Fruit fly (Drosophila melanogaster): ENCODE measurements around the gene Cbs.

The Cbs gene

DNA sequence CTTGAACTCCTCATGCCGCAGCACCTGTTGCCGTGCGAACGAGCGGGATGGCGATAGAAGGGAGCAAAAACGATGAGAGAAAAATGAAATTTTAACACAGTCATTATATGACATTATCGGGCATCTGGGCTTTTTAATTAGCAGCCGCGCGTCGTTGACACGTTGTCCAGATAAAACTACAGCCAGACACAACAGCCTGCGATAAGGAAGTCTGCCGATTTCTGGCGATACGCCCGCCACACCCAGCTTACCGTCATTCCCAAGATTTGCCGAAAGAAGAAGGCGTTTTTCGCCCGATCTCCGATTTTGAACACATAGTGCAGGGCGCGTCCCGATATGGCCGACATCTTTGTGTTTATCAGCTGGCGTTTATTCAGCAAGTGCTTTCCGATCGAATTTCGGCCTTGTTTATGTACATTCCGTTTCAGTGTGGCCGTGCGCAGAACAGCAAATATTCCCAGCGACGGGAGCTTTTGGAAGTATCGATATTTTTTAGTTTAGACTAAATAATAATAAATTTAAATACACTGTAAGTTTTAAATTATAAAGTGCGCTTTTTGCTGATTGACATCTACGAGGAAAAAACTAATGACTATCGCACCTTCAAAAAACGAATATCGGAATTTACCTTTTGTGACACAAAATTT lies 16.9 kb upstream of the Cbs start, which contains the start of gene CG1532 (continued):
- no peak for TF ChIP-seq CG30403 (GFP tag; optimal IDR thresholded peaks at IDR 0.05)
- no peak for TF ChIP-seq Aef1 (GFP tag; IDR thresholded peaks at IDR 0.05)
- no peak for TF ChIP-seq CG33213 (GFP tag; optimal IDR thresholded peaks at IDR 0.05)
- no peak for TF ChIP-seq CG2199 (GFP tag; IDR thresholded peaks at IDR 0.05)
- TF ChIP-seq CG8478 (optimal IDR thresholded peaks at IDR 0.05), result no peak
- no peak for TF ChIP-seq CG7987 (GFP tag; optimal IDR thresholded peaks at IDR 0.05)
- TF ChIP-seq CG13624 (GFP tag; optimal IDR thresholded peaks at IDR 0.05), result no peak
- peak; percentile 58; the same call in 1 of the 3 replicates for TF ChIP-seq CG6791 (GFP tag; IDR thresholded peaks at IDR 0.05; ENCODE audit: partially characterized antibody)
- no peak for TF ChIP-seq CG4707 (GFP tag; optimal IDR thresholded peaks at IDR 0.05)
- TF ChIP-seq wor (GFP tag; IDR thresholded peaks at IDR 0.05), result no peak
- no peak for TF ChIP-seq CG3726 (GFP tag; IDR thresholded peaks at IDR 0.05)
- peak; percentile 64 for TF ChIP-seq mirr (GFP tag; optimal IDR thresholded peaks at IDR 0.05)
- no peak for TF ChIP-seq pho (GFP tag; optimal IDR thresholded peaks at IDR 0.05)
- no peak for TF ChIP-seq CG16863 (GFP tag; optimal IDR thresholded peaks at IDR 0.05)
- no peak for TF ChIP-seq CG14860 (GFP tag; IDR thresholded peaks at IDR 0.05; ENCODE audit: partially characterized antibody)
- peak; percentile 43 for TF ChIP-seq lab (GFP tag; optimal IDR thresholded peaks at IDR 0.05)
- TF ChIP-seq Doc2 (GFP tag; IDR thresholded peaks at IDR 0.05), result no peak
- TF ChIP-seq CG2120 (GFP tag; optimal IDR thresholded peaks at IDR 0.05), result no peak
- TF ChIP-seq CG11504 (tag; optimal IDR thresholded peaks at IDR 0.05), result no peak
- TF ChIP-seq Hr39 (optimal IDR thresholded peaks at IDR 0.05), result no peak
- TF ChIP-seq sna (GFP tag; IDR thresholded peaks at IDR 0.05; ENCODE audit: partially characterized antibody), result no peak
- no peak for TF ChIP-seq dm (GFP tag; optimal IDR thresholded peaks at IDR 0.05)
- peak; percentile 41; the same call in 1 of the 3 replicates for TF ChIP-seq HLH4C (GFP tag; IDR thresholded peaks at IDR 0.05; ENCODE audit: partially characterized antibody)
- peak; percentile 64; the same call in 1 of the 2 replicates for TF ChIP-seq unc-4 (GFP tag; IDR thresholded peaks at IDR 0.05; ENCODE audit: partially characterized antibody)
- TF ChIP-seq CG16779 (GFP tag; IDR thresholded peaks at IDR 0.05), result no peak
- no peak for TF ChIP-seq CG11085 (GFP tag; IDR thresholded peaks at IDR 0.05)
- TF ChIP-seq CG9817 (tag; optimal IDR thresholded peaks at IDR 0.05), result no peak
- peak; percentile 68 for TF ChIP-seq Dll (GFP tag; IDR thresholded peaks at IDR 0.05; ENCODE audit: partially characterized antibody)
- TF ChIP-seq phol (tag; optimal IDR thresholded peaks at IDR 0.05), result peak; percentile 4
- no peak for TF ChIP-seq Optix (GFP tag; IDR thresholded peaks at IDR 0.05)
- peak; percentile 18 for TF ChIP-seq Ets97D (GFP tag; optimal IDR thresholded peaks at IDR 0.05)
- no peak for TF ChIP-seq Hand (GFP tag; optimal IDR thresholded peaks at IDR 0.05)
- TF ChIP-seq Nf-YB (GFP tag; optimal IDR thresholded peaks at IDR 0.05), result no peak
- peak; percentile 48 for TF ChIP-seq CG15514 (GFP tag; optimal IDR thresholded peaks at IDR 0.05)
- TF ChIP-seq CG18599 (GFP tag; optimal IDR thresholded peaks at IDR 0.05), result no peak
- TF ChIP-seq yki (optimal IDR thresholded peaks at IDR 0.05), result no peak
- no peak for TF ChIP-seq CG15479 (GFP tag; optimal IDR thresholded peaks at IDR 0.05)
- TF ChIP-seq sima (GFP tag; optimal IDR thresholded peaks at IDR 0.05), result no peak
- no peak for TF ChIP-seq crol (GFP tag; IDR thresholded peaks at IDR 0.05)
- no peak for TF ChIP-seq CG11695 (GFP tag; IDR thresholded peaks at IDR 0.05)
- no peak for TF ChIP-seq Drgx (GFP tag; IDR thresholded peaks at IDR 0.05)
- no peak for TF ChIP-seq pb (GFP tag; optimal IDR thresholded peaks at IDR 0.05)
- TF ChIP-seq CG12659 (GFP tag; optimal IDR thresholded peaks at IDR 0.05), result peak; percentile 61
- TF ChIP-seq caup (GFP tag; optimal IDR thresholded peaks at IDR 0.05; ENCODE audit: severe bottlenecking), result peak; percentile 26
- TF ChIP-seq ftz-f1 (GFP tag; optimal IDR thresholded peaks at IDR 0.05), result peak; percentile 55
- TF ChIP-seq Scr (GFP tag; IDR thresholded peaks at IDR 0.05; ENCODE audit: partially characterized antibody), result peak; percentile 56
- TF ChIP-seq fd102C (GFP tag; optimal IDR thresholded peaks at IDR 0.05), result no peak
- TF ChIP-seq trh (GFP tag; optimal IDR thresholded peaks at IDR 0.05), result no peak
- no peak for TF ChIP-seq CG17359 (tag; optimal IDR thresholded peaks at IDR 0.05)
- no peak for TF ChIP-seq CG2889 (GFP tag; IDR thresholded peaks at IDR 0.05)

Data from whole organism, embryonic.